Worm (Caenorhabditis elegans) whole organism, midembryonic: ENCODE results near the gene F46H5.3.

ENCODE experiments used
- T22C8.4 ChIP-seq: fragments of 200-800 bp; sonication (Bioruptor generic); IDR thresholded peaks from 2 replicates; pipeline ENCODE4 v1.3.6; 2022; ENCODE audit warnings: missing genetic modification characterization, missing compliant biosample characterization
- cog-1 ChIP-seq: sonication (generic microtip); optimal IDR thresholded peaks from 2 replicates; lab custom pipeline; 2016; ENCODE audit warnings: missing genetic modification characterization, missing compliant biosample characterization
- flt-1 ChIP-seq: fragments of 200-800 bp; sonication (Bioruptor generic); IDR thresholded peaks from 2 replicates; pipeline ENCODE4 v1.3.6; 2022; ENCODE audit warnings: missing genetic modification characterization, missing compliant biosample characterization
- klf-2 ChIP-seq: fragments of 200-800 bp; sonication (Bioruptor generic); conservative IDR thresholded peaks from 2 replicates; pipeline ENCODE4 v1.3.6; 2022; ENCODE audit warnings: missing genetic modification reagents, missing genetic modification characterization, missing compliant biosample characterization
- med-1 ChIP-seq: sonication (generic microtip); optimal IDR thresholded peaks from 2 replicates; lab custom pipeline; 2017; ENCODE audit warnings: missing genetic modification characterization, mild to moderate bottlenecking, missing compliant biosample characterization, antibody characterized with exemption, missing genetic modification reagents; ENCODE audit not compliant: insufficient read depth
- ref-1 ChIP-seq: fragments of 200-800 bp; sonication (Bioruptor generic); conservative IDR thresholded peaks from 2 replicates; pipeline ENCODE4 v1.3.6; 2022; ENCODE audit warnings: missing genetic modification reagents, missing genetic modification characterization, missing compliant biosample characterization
- tab-1 ChIP-seq: fragments of 200-800 bp; sonication (Bioruptor generic); IDR thresholded peaks from 2 replicates; pipeline ENCODE4 v1.3.6; 2022; ENCODE audit warnings: missing genetic modification characterization, missing compliant biosample characterization
- ztf-23 ChIP-seq: fragments of 200-800 bp; sonication (Bioruptor generic); IDR thresholded peaks from 2 replicates; pipeline ENCODE4 v1.3.6; 2022; ENCODE audit warnings: missing genetic modification reagents, missing genetic modification characterization, missing compliant biosample characterization
- ztf-29 ChIP-seq: fragments of 200-800 bp; sonication (Bioruptor generic); IDR thresholded peaks from 2 replicates; pipeline ENCODE4 v1.3.6; 2022; ENCODE audit warnings: missing genetic modification reagents, missing genetic modification characterization, missing compliant biosample characterization

F46H5.3 gene

ce11 chrX:7238562-7238961 lies at the start of gene F46H5.3:
Gene F46H5.3 (minus strand): TSS chrX:7238662.
- TF ChIP-seq ztf-23 (GFP tag; lab: Robert Waterston, UW) = no peak
- no peak for TF ChIP-seq ztf-29 (GFP tag; lab: Robert Waterston, UW)
- no peak for TF ChIP-seq ref-1

ce11 chrX:7284724-7285184 lies 46.3 kb upstream of the F46H5.3 start:
- TF ChIP-seq cog-1 (tag; lab: Kevin White, UChicago) (no peak), med-1 (GFP tag; lab: Kevin White, UChicago) (no peak), T22C8.4 (GFP tag; lab: Robert Waterston, UW) (no peak), klf-2 (GFP tag; lab: Robert Waterston, UW) (no peak), ref-1 (no peak), ztf-29 (GFP tag; lab: Robert Waterston, UW) (no peak), ztf-23 (GFP tag; lab: Robert Waterston, UW) (no peak), tab-1 (no peak), flt-1 (GFP tag; lab: Robert Waterston, UW) (no peak)

ce11 chrX:7283136-7283535 lies 44.7 kb upstream of the F46H5.3 start:
- TF ChIP-seq T22C8.4 (GFP tag; lab: Robert Waterston, UW) (no peak), klf-2 (GFP tag; lab: Robert Waterston, UW) (no peak), med-1 (GFP tag; lab: Kevin White, UChicago) (no peak)

DNA sequence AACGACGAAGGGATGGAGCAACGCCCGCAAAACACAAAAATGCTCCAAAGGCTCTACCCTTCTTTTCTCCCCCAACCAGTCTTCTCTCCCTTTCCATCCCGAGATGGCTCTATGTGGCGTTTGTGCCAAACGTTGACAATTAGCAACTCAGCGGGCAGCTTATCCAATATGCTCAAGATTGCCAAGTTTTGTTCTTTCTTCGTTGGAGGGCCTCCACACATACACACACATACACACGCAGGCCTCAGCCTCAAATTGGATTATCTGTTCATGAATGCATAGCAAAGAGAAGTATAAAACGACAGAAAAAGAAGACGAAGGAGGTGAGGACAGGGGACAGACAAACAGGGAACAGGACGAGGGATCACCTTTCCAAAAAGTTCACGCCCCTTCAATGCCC lies 42.9 kb upstream of the F46H5.3 start:
- TF ChIP-seq T22C8.4 (GFP tag; lab: Robert Waterston, UW) (no peak), ref-1 (no peak), cog-1 (tag; lab: Kevin White, UChicago) (no peak)

DNA sequence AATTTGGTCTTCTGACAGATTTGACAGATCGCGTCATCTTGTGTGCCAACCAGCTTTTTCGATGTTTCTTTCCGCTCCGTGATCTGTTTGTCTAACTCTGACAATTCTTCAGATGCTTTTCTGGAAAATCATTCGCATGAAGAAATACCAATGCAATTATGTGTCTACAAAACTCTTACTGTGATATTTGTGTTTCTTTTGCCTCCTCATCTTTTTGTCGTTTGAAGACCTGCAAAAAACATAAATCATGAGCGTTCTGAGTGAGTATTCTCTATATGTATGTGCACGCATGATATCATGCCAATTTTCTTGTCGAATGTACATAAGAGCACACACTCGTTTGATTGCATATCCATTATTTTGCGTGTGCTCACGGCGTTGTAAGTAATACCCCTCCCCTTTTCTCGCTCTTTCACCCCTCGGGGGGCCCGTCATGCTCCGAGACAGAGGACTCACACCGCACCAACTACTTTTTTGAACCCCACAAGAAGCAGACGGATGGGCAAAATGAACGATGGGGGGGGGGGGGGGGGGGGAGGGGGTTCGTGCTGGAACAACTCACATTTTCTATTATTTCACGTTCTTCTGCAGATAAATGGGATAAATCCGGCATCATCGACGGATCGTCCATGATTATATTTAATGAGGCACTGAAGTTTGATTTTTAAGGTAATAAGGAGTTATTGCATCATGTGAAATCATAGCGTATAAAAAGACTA lies 41.4 kb upstream of the F46H5.3 start, which contains the start of gene unc-10:
unc-10 (minus strand) TSS at position 652 of the 719 bp plus-strand sequence.
- TF ChIP-seq klf-2 (GFP tag; lab: Robert Waterston, UW) (no peak), cog-1 (tag; lab: Kevin White, UChicago) (no peak), ztf-23 (GFP tag; lab: Robert Waterston, UW) (no peak), tab-1 (no peak), ztf-29 (GFP tag; lab: Robert Waterston, UW) (no peak), T22C8.4 (GFP tag; lab: Robert Waterston, UW) (no peak), med-1 (GFP tag; lab: Kevin White, UChicago) (no peak), ref-1 (no peak), flt-1 (GFP tag; lab: Robert Waterston, UW) (no peak)

- TF ChIP-seq med-1 (GFP tag; lab: Kevin White, UChicago) (no peak), klf-2 (GFP tag; lab: Robert Waterston, UW) (no peak), flt-1 (GFP tag; lab: Robert Waterston, UW) (no peak), cog-1 (tag; lab: Kevin White, UChicago) (no peak), T22C8.4 (GFP tag; lab: Robert Waterston, UW) (no peak), tab-1 (no peak), ztf-29 (GFP tag; lab: Robert Waterston, UW) (no peak), ztf-23 (GFP tag; lab: Robert Waterston, UW) (no peak), ref-1 (no peak)
These were observed 39.6 kb upstream of the F46H5.3 start for ce11 chrX:7278095-7278494.

- TF ChIP-seq cog-1 (tag; lab: Kevin White, UChicago) (no peak), klf-2 (GFP tag; lab: Robert Waterston, UW) (no peak), ztf-29 (GFP tag; lab: Robert Waterston, UW) (no peak), med-1 (GFP tag; lab: Kevin White, UChicago) (no peak), tab-1 (no peak), flt-1 (GFP tag; lab: Robert Waterston, UW) (no peak)
These were observed 33.5 kb upstream of the F46H5.3 start, which contains the start of gene F46H5.11 for ce11 chrX:7271968-7272367. Gene F46H5.11 (minus strand): TSS chrX:7272068.

DNA sequence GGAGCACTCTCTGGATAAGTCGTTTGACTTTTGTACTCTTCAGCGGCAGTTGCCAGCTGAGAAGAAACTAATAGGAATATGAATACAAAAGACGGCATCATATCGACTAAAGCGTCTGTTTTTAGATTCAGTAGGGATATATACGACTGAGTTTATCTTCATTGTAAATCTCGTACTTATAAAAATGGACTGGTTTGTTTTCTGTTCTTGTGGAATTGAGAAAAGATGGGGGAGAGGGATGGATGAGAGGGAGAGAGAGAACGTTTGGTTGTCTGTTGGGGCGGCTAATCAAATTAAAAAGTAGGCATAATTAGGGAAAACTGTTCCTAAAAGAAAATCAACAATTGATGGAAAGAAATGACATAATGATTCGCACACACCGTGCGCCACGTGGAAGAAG lies 30.9 kb upstream of the F46H5.3 start, which contains the start of gene grd-7:
grd-7 (minus strand) TSS at position 101 of the 400 bp plus-strand sequence.
- TF ChIP-seq med-1 (GFP tag; lab: Kevin White, UChicago) = no peak
- TF ChIP-seq flt-1 (GFP tag; lab: Robert Waterston, UW) = no peak
- TF ChIP-seq ztf-23 (GFP tag; lab: Robert Waterston, UW) = no peak
- no peak for TF ChIP-seq ztf-29 (GFP tag; lab: Robert Waterston, UW)
- TF ChIP-seq ref-1 = no peak
- no peak for TF ChIP-seq klf-2 (GFP tag; lab: Robert Waterston, UW)
- TF ChIP-seq cog-1 (tag; lab: Kevin White, UChicago) = no peak
- TF ChIP-seq T22C8.4 (GFP tag; lab: Robert Waterston, UW) = no peak
- no peak for TF ChIP-seq tab-1

ce11 chrX:7268965-7269364 lies 30.5 kb upstream of the F46H5.3 start:
- TF ChIP-seq ztf-29 (GFP tag; lab: Robert Waterston, UW) (no peak), tab-1 (no peak), cog-1 (tag; lab: Kevin White, UChicago) (no peak), med-1 (GFP tag; lab: Kevin White, UChicago) (no peak), flt-1 (GFP tag; lab: Robert Waterston, UW) (no peak), ztf-23 (GFP tag; lab: Robert Waterston, UW) (no peak), klf-2 (GFP tag; lab: Robert Waterston, UW) (no peak), T22C8.4 (GFP tag; lab: Robert Waterston, UW) (no peak), ref-1 (no peak)

DNA sequence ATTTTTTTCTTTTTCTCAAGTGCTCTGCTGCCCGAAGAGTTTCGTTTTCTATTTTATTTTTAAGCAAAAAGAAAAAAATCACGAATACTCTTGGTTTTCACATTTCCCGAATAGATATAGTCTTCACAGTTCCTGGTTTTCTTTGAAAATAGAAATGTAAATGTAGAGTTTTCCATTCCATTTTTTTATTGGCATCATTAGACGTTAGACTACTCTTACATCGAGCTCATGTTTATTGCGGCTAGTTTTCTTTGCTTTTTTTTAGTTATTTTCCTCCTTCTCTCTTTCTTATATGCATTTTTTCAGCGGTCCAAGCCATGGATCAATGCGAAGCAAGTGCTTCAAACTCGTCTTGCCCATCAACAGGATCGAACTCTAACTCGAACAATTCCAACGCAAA lies 26.9 kb upstream of the F46H5.3 start, which contains the start of gene F46H5.2:
F46H5.2 (plus strand) TSS at position 301 of the 400 bp plus-strand sequence.
- TF ChIP-seq T22C8.4 (GFP tag; lab: Robert Waterston, UW) (no peak), ztf-23 (GFP tag; lab: Robert Waterston, UW) (no peak), ref-1 (no peak), ztf-29 (GFP tag; lab: Robert Waterston, UW) (no peak), tab-1 (no peak), med-1 (GFP tag; lab: Kevin White, UChicago) (no peak), cog-1 (tag; lab: Kevin White, UChicago) (no peak), klf-2 (GFP tag; lab: Robert Waterston, UW) (no peak), flt-1 (GFP tag; lab: Robert Waterston, UW) (no peak)
